Worm (Caenorhabditis elegans) whole organism, L3 larva: ENCODE results near the gene nlp-71.

Experiments used
- ZK546.5 ChIP-seq: sonication (generic microtip); optimal IDR thresholded peaks from 2 replicates; lab custom pipeline; 2017; ENCODE audit warnings: missing biosample characterization, missing genetic modification characterization
- aly-2 ChIP-seq: fragments of 150-350 bp; optimal IDR thresholded peaks from 2 replicates; lab custom pipeline; 2014; ENCODE audit warnings: missing biosample characterization, missing genetic modification characterization
- ceh-16 ChIP-seq: sonication (generic microtip); optimal IDR thresholded peaks from 2 replicates; lab custom pipeline; 2017; ENCODE audit warnings: missing biosample characterization, missing genetic modification characterization
- daf-12 ChIP-seq: fragments of 150-350 bp; optimal IDR thresholded peaks from 2 replicates; lab custom pipeline; 2014; ENCODE audit warnings: missing biosample characterization, missing genetic modification reagents, missing genetic modification characterization
- egl-27 ChIP-seq: sonication (generic microtip); optimal IDR thresholded peaks from 4 replicates; lab custom pipeline; 2017; ENCODE audit warnings: missing biosample characterization, missing genetic modification reagents, missing genetic modification characterization
- egl-5 ChIP-seq: fragments of 150-350 bp; optimal IDR thresholded peaks from 2 replicates; lab custom pipeline; 2017; ENCODE audit warnings: missing biosample characterization, missing genetic modification reagents, missing genetic modification characterization, inconsistent platforms
- elt-1 ChIP-seq: fragments of 150-350 bp; optimal IDR thresholded peaks from 2 replicates; lab custom pipeline; 2014; ENCODE audit warnings: missing biosample characterization, missing genetic modification characterization
- elt-2 ChIP-seq: sonication (generic microtip); optimal IDR thresholded peaks from 2 replicates; lab custom pipeline; 2016; ENCODE audit warnings: missing genetic modification reagents, mild to moderate bottlenecking, missing genetic modification characterization, missing compliant biosample characterization
- elt-3 ChIP-seq, 3 experiments: fragments of 150-350 bp in 1 of 3; sonication (generic microtip) in 2 of 3; optimal IDR thresholded peaks; 2 replicates in 2 of 3; 4 replicates in 1 of 3; lab custom pipeline; 2014 to 2017; ENCODE audit warnings: missing biosample characterization in 3 of 3, missing genetic modification characterization in 3 of 3
- eor-1 ChIP-seq, 2 experiments: fragments of 150-350 bp; optimal IDR thresholded peaks; 2 replicates each; lab custom pipeline; 2014 to 2018; ENCODE audit warnings: missing biosample characterization in 2 of 2, missing genetic modification characterization in 2 of 2
- fkh-10 ChIP-seq: sonication (generic microtip); optimal IDR thresholded peaks from 2 replicates; lab custom pipeline; 2017; ENCODE audit warnings: missing biosample characterization, missing genetic modification reagents, missing genetic modification characterization
- fkh-2 ChIP-seq: fragments of 150-350 bp; optimal IDR thresholded peaks from 2 replicates; lab custom pipeline; 2014; ENCODE audit warnings: missing biosample characterization, missing genetic modification reagents, missing genetic modification characterization
- fos-1 ChIP-seq: fragments of 150-350 bp; optimal IDR thresholded peaks from 2 replicates; lab custom pipeline; 2014; ENCODE audit warnings: missing biosample characterization, missing genetic modification characterization
- jun-1 ChIP-seq: fragments of 150-350 bp; optimal IDR thresholded peaks from 2 replicates; lab custom pipeline; 2014; ENCODE audit warnings: missing biosample characterization, missing genetic modification reagents, missing genetic modification characterization
- lin-15B ChIP-seq: fragments of 150-350 bp; optimal IDR thresholded peaks from 2 replicates; lab custom pipeline; 2014; ENCODE audit warnings: missing biosample characterization, missing genetic modification characterization
- lin-39 ChIP-seq: fragments of 150-350 bp; optimal IDR thresholded peaks from 2 replicates; lab custom pipeline; 2018; ENCODE audit warnings: missing biosample characterization, missing genetic modification reagents, missing genetic modification characterization
- lsy-12 ChIP-seq: sonication (generic microtip); optimal IDR thresholded peaks from 2 replicates; lab custom pipeline; 2016; ENCODE audit warnings: mild to moderate bottlenecking, missing genetic modification characterization, missing compliant biosample characterization
- mdl-1 ChIP-seq: fragments of 150-350 bp; optimal IDR thresholded peaks from 2 replicates; lab custom pipeline; 2014; ENCODE audit warnings: missing biosample characterization, missing genetic modification characterization
- nfya-1 ChIP-seq: sonication (generic microtip); optimal IDR thresholded peaks from 2 replicates; lab custom pipeline; 2017; ENCODE audit warnings: missing genetic modification characterization, mild to moderate bottlenecking, missing compliant biosample characterization, antibody characterized with exemption, moderate library complexity; ENCODE audit not compliant: insufficient read depth
- nhr-11 ChIP-seq: fragments of 150-350 bp; optimal IDR thresholded peaks from 2 replicates; lab custom pipeline; 2014; ENCODE audit warnings: missing biosample characterization, missing genetic modification characterization
- nhr-25 ChIP-seq: sonication (generic microtip); optimal IDR thresholded peaks from 2 replicates; lab custom pipeline; 2017; ENCODE audit warnings: missing biosample characterization, missing genetic modification characterization
- nhr-28 ChIP-seq: fragments of 150-350 bp; optimal IDR thresholded peaks from 2 replicates; lab custom pipeline; 2014; ENCODE audit warnings: missing biosample characterization, missing genetic modification characterization
- nhr-43 ChIP-seq: sonication (generic microtip); optimal IDR thresholded peaks from 2 replicates; lab custom pipeline; 2016; ENCODE audit warnings: mild to moderate bottlenecking, missing genetic modification characterization, missing compliant biosample characterization; ENCODE audit not compliant: poor library complexity, severe bottlenecking
- nhr-67 ChIP-seq: fragments of 150-350 bp; optimal IDR thresholded peaks from 2 replicates; lab custom pipeline; 2014; ENCODE audit warnings: missing biosample characterization, missing genetic modification characterization
- nhr-76 ChIP-seq: fragments of 150-350 bp; sonication (generic microtip); optimal IDR thresholded peaks from 5 replicates; lab custom pipeline; 2014; ENCODE audit warnings: missing biosample characterization, missing genetic modification characterization
- pqm-1 ChIP-seq: fragments of 150-350 bp; optimal IDR thresholded peaks from 2 replicates; lab custom pipeline; 2017; ENCODE audit warnings: missing biosample characterization, missing genetic modification characterization, inconsistent platforms
- sea-2 ChIP-seq: fragments of 150-350 bp; sonication (generic microtip); optimal IDR thresholded peaks from 4 replicates; lab custom pipeline; 2014; ENCODE audit warnings: missing biosample characterization, missing genetic modification reagents, missing genetic modification characterization
- skn-1 ChIP-seq: fragments of 150-350 bp; optimal IDR thresholded peaks from 2 replicates; lab custom pipeline; 2014; ENCODE audit warnings: missing biosample characterization, missing genetic modification characterization
- snpc-4 ChIP-seq: fragments of 150-350 bp; optimal IDR thresholded peaks from 2 replicates; lab custom pipeline; 2014; ENCODE audit warnings: missing biosample characterization, missing genetic modification characterization
- tbx-2 ChIP-seq: sonication (generic microtip); optimal IDR thresholded peaks from 2 replicates; lab custom pipeline; 2016; ENCODE audit warnings: mild to moderate bottlenecking, missing genetic modification characterization, missing compliant biosample characterization
- zag-1 ChIP-seq: fragments of 150-350 bp; optimal IDR thresholded peaks from 2 replicates; lab custom pipeline; 2014; ENCODE audit warnings: missing biosample characterization, missing genetic modification characterization

Gene nlp-71

DNA sequence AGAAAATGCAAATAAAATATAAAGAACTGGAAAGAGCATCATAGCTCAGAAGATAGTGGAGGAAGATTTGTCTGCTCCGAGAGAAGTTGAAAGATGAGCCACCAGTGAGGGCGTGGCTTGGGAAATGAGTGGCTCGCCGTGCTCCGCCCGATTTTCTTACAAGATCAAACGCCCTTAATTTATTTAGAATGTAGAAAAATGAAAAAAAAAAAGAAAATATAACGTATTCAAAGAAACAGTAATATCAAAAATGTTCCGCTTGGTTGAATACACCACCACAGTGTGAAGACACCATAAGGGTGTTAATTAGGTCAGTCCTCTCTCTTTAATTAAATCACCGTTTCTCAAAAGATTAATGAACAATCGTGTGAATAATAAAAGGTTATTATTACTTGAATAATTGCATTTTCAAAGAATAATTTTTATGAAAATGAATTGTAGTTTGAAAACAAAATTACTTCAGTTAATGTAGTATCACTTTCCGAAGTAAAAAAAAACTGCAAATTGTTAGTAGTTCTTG is 10.9 kb downstream of the nlp-71 start, which contains the start of gene sfrp-1:
Gene sfrp-1, minus strand, starts transcription at position 51 of the 520 bp plus-strand sequence.
- TF ChIP-seq nfya-1 (tag; lab: Kevin White, UChicago) (no peak), fkh-10 (no peak), sea-2 (GFP tag; lab: Kevin White, UChicago) (no peak), egl-27 (no peak)

DNA sequence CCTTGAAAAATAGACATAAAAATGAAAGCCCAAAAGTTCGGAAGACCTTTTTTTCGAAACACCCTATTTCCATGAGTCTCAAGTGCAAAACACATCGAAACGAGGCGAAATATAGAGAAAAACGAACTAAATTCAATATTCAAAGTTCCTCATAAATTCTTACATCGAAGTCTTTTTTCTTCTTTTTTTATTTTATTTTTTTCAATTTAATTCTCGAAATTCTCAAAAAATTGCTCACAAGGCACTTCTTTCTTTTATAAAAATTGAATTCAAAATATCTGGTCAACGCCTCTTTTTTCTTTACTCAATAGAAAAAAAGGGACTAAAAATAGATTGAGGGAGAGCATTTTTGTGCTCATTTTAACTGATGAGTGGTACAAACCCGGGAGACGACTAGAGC is 18.2 kb downstream of the nlp-71 start:
- TF ChIP-seq tbx-2 (tag; lab: Kevin White, UChicago) (no peak), fkh-10 (peak; percentile 52), nhr-76 (tag; lab: Kevin White, UChicago) (no peak)
- TF ChIP-seq, all 47 proteins: peak for 1

DNA sequence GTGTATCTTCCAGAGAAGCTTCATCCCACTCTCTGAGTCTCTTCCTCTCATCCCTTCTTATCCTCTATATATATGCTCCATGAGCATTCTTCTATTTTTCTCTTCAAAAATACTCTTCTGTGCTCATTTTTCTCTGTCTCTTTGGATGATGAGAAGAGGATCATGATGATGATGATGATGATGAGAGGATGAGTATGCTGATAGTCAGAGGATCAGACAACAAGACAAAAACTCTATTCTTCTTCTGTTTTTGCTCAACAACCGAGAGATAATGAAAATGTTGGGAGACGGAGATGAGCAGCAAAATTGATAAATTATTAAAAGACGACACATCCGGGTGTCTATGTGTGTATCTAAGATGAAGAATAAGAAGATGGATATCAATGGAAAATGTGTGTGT is 20.1 kb downstream of the nlp-71 start:
- TF ChIP-seq daf-12 (no peak), aly-2 (tag; lab: Kevin White, UChicago) (no peak), egl-5 (tag; lab: Kevin White, UChicago) (peak; percentile 51), nhr-25 (tag; lab: Kevin White, UChicago) (no peak), fos-1 (tag; lab: Kevin White, UChicago) (no peak), lsy-12 (no peak), elt-2 (no peak), nhr-43 (tag; lab: Kevin White, UChicago) (no peak), ceh-16 (tag; lab: Kevin White, UChicago) (no peak), nhr-11 (tag; lab: Kevin White, UChicago) (peak; percentile 73), nfya-1 (tag; lab: Kevin White, UChicago) (peak; percentile 60), eor-1 (tag; optimal IDR thresholded peaks at IDR 0.05; lab: Kevin White, UChicago) (no peak), snpc-4 (tag; lab: Kevin White, UChicago) (no peak), pqm-1 (no peak), skn-1 (tag; lab: Kevin White, UChicago) (peak; percentile 78), lin-15B (peak; percentile 27), sea-2 (GFP tag; lab: Kevin White, UChicago) (no peak), fkh-2 (tag; lab: Kevin White, UChicago) (no peak), egl-27 (no peak), ZK546.5 (tag; lab: Kevin White, UChicago) (no peak), tbx-2 (tag; lab: Kevin White, UChicago) (no peak), zag-1 (tag; lab: Kevin White, UChicago) (no peak), nhr-67 (tag; lab: Kevin White, UChicago) (no peak), lin-39 (tag; lab: Kevin White, UChicago) (no peak)

DNA sequence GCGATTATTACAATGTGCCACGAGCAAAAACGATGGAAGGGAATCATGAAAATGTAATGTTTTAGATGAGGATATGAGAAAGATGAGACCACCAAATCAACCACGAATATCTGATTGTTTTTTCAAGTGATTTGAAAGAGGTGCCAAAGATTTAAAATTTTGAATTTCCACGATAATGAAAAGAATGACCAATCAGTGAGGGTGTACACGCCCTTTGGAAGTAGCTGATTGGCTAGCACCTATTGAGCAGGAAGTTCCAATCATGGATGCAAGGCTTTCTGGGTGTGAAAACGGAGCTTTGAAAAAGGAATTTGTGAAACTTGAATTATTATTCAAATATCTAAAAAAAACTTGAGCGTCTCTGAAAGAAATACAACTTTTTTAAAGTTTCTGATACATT is 21.8 kb downstream of the nlp-71 start:
- TF ChIP-seq daf-12 (no peak), nfya-1 (tag; lab: Kevin White, UChicago) (peak; percentile 86), nhr-43 (tag; lab: Kevin White, UChicago) (no peak)

DNA sequence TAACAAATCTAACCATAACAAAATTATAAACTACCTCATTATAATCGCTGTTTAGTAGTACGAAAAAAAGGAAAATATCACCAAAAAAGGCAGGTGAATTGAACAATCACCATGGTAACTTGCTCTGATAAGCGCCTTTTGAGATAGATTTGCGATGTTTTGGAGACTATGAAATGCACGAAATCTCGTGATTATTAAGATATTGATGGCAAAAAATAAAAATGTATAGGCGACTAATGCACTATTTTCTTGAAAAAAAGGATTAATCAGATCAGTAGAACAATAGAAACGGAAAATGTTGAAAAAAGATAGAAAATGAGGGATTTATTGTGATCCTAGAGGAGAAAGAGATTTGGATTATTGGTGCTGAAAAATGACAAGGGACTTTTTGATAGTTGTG is 24.8 kb downstream of the nlp-71 start:
- TF ChIP-seq aly-2 (tag; lab: Kevin White, UChicago), result no peak
- no peak for TF ChIP-seq egl-27
- TF ChIP-seq nhr-28 (tag; lab: Kevin White, UChicago), result no peak
- TF ChIP-seq mdl-1 (tag; lab: Kevin White, UChicago), result no peak
- no peak for TF ChIP-seq jun-1 (tag; lab: Kevin White, UChicago)
- no peak for TF ChIP-seq elt-3 (tag; optimal IDR thresholded peaks at IDR 0.05; lab: Kevin White, UChicago)
- TF ChIP-seq ZK546.5 (tag; lab: Kevin White, UChicago), result no peak

DNA sequence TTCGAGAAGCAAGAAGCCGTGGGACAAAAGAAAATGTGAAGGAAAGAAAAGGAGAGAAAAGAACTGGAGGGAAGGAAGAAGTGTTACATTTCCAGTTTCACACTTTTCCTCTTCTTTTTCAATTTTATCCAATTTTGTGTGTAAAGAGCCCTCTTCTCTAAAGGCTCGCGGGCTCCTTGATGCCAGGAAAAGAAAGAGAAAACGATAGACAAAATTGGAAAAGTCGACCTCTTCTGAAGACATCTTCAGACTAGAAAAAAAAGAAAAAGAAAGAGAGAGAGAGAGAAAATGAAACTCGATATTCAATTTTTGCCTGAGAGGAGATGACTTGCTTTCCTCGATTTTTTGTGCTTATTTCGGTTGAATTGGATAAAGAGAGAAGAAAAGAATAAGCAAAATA is 28.4 kb downstream of the nlp-71 start:
- TF ChIP-seq fkh-10 (peak; percentile 38), nhr-76 (tag; lab: Kevin White, UChicago) (no peak), snpc-4 (tag; lab: Kevin White, UChicago) (no peak), elt-1 (no peak), lin-15B (no peak)
